Worm (Caenorhabditis elegans) whole organism, L3 larva: ENCODE results near the gene F26H11.8.

ENCODE experiments used
- R02D3.7 ChIP-seq: fragments of 150-350 bp; optimal IDR thresholded peaks from 2 replicates; lab custom pipeline; 2014; ENCODE audit warnings: missing biosample characterization, missing genetic modification characterization
- ZK546.5 ChIP-seq: sonication (generic microtip); optimal IDR thresholded peaks from 2 replicates; lab custom pipeline; 2017; ENCODE audit warnings: missing biosample characterization, missing genetic modification characterization
- aly-2 ChIP-seq: fragments of 150-350 bp; optimal IDR thresholded peaks from 2 replicates; lab custom pipeline; 2014; ENCODE audit warnings: missing biosample characterization, missing genetic modification characterization
- ama-1 ChIP-seq: fragments of 150-350 bp; optimal IDR thresholded peaks from 2 replicates; lab custom pipeline; 2018
- ceh-16 ChIP-seq: sonication (generic microtip); optimal IDR thresholded peaks from 2 replicates; lab custom pipeline; 2017; ENCODE audit warnings: missing biosample characterization, missing genetic modification characterization
- daf-12 ChIP-seq: fragments of 150-350 bp; optimal IDR thresholded peaks from 2 replicates; lab custom pipeline; 2014; ENCODE audit warnings: missing biosample characterization, missing genetic modification reagents, missing genetic modification characterization
- egl-27 ChIP-seq: sonication (generic microtip); optimal IDR thresholded peaks from 4 replicates; lab custom pipeline; 2017; ENCODE audit warnings: missing biosample characterization, missing genetic modification reagents, missing genetic modification characterization
- egl-5 ChIP-seq: fragments of 150-350 bp; optimal IDR thresholded peaks from 2 replicates; lab custom pipeline; 2017; ENCODE audit warnings: missing biosample characterization, missing genetic modification reagents, missing genetic modification characterization, inconsistent platforms
- elt-1 ChIP-seq: fragments of 150-350 bp; optimal IDR thresholded peaks from 2 replicates; lab custom pipeline; 2014; ENCODE audit warnings: missing biosample characterization, missing genetic modification characterization
- elt-2 ChIP-seq: sonication (generic microtip); optimal IDR thresholded peaks from 2 replicates; lab custom pipeline; 2016; ENCODE audit warnings: missing genetic modification reagents, mild to moderate bottlenecking, missing genetic modification characterization, missing compliant biosample characterization
- elt-3 ChIP-seq, 3 experiments: fragments of 150-350 bp in 1 of 3; sonication (generic microtip) in 2 of 3; optimal IDR thresholded peaks; 2 replicates in 2 of 3; 4 replicates in 1 of 3; lab custom pipeline; 2014 to 2017; ENCODE audit warnings: missing biosample characterization in 3 of 3, missing genetic modification characterization in 3 of 3
- eor-1 ChIP-seq, 2 experiments: fragments of 150-350 bp; optimal IDR thresholded peaks; 2 replicates each; lab custom pipeline; 2014 to 2018; ENCODE audit warnings: missing biosample characterization in 2 of 2, missing genetic modification characterization in 2 of 2
- fkh-10 ChIP-seq: sonication (generic microtip); optimal IDR thresholded peaks from 2 replicates; lab custom pipeline; 2017; ENCODE audit warnings: missing biosample characterization, missing genetic modification reagents, missing genetic modification characterization
- fkh-2 ChIP-seq: fragments of 150-350 bp; optimal IDR thresholded peaks from 2 replicates; lab custom pipeline; 2014; ENCODE audit warnings: missing biosample characterization, missing genetic modification reagents, missing genetic modification characterization
- fos-1 ChIP-seq: fragments of 150-350 bp; optimal IDR thresholded peaks from 2 replicates; lab custom pipeline; 2014; ENCODE audit warnings: missing biosample characterization, missing genetic modification characterization
- hmg-11 ChIP-seq: sonication (generic microtip); optimal IDR thresholded peaks from 2 replicates; lab custom pipeline; 2016; ENCODE audit warnings: missing genetic modification characterization, missing compliant biosample characterization
- lin-15B ChIP-seq: fragments of 150-350 bp; optimal IDR thresholded peaks from 2 replicates; lab custom pipeline; 2014; ENCODE audit warnings: missing biosample characterization, missing genetic modification characterization
- lin-39 ChIP-seq: fragments of 150-350 bp; optimal IDR thresholded peaks from 2 replicates; lab custom pipeline; 2018; ENCODE audit warnings: missing biosample characterization, missing genetic modification reagents, missing genetic modification characterization
- lsy-12 ChIP-seq: sonication (generic microtip); optimal IDR thresholded peaks from 2 replicates; lab custom pipeline; 2016; ENCODE audit warnings: mild to moderate bottlenecking, missing genetic modification characterization, missing compliant biosample characterization
- mml-1 ChIP-seq: fragments of 150-350 bp; sonication (generic microtip); optimal IDR thresholded peaks from 3 replicates; lab custom pipeline; 2014; ENCODE audit warnings: missing biosample characterization, missing genetic modification characterization
- nhr-11 ChIP-seq: fragments of 150-350 bp; optimal IDR thresholded peaks from 2 replicates; lab custom pipeline; 2014; ENCODE audit warnings: missing biosample characterization, missing genetic modification characterization
- nhr-12 ChIP-seq: fragments of 150-350 bp; optimal IDR thresholded peaks from 2 replicates; lab custom pipeline; 2014; ENCODE audit warnings: missing biosample characterization, missing genetic modification characterization
- nhr-23 ChIP-seq: fragments of 150-350 bp; optimal IDR thresholded peaks from 2 replicates; lab custom pipeline; 2014; ENCODE audit warnings: missing biosample characterization, missing genetic modification reagents, missing genetic modification characterization
- nhr-237 ChIP-seq: fragments of 150-350 bp; optimal IDR thresholded peaks from 2 replicates; lab custom pipeline; 2014; ENCODE audit warnings: missing biosample characterization, missing genetic modification characterization
- nhr-25 ChIP-seq: sonication (generic microtip); optimal IDR thresholded peaks from 2 replicates; lab custom pipeline; 2017; ENCODE audit warnings: missing biosample characterization, missing genetic modification characterization
- nhr-28 ChIP-seq: fragments of 150-350 bp; optimal IDR thresholded peaks from 2 replicates; lab custom pipeline; 2014; ENCODE audit warnings: missing biosample characterization, missing genetic modification characterization
- nhr-43 ChIP-seq: sonication (generic microtip); optimal IDR thresholded peaks from 2 replicates; lab custom pipeline; 2016; ENCODE audit warnings: mild to moderate bottlenecking, missing genetic modification characterization, missing compliant biosample characterization; ENCODE audit not compliant: poor library complexity, severe bottlenecking
- nhr-67 ChIP-seq: fragments of 150-350 bp; optimal IDR thresholded peaks from 2 replicates; lab custom pipeline; 2014; ENCODE audit warnings: missing biosample characterization, missing genetic modification characterization
- pha-4 ChIP-seq: fragments of 150-350 bp; optimal IDR thresholded peaks from 2 replicates; lab custom pipeline; 2014; ENCODE audit warnings: missing biosample characterization, missing genetic modification reagents, missing genetic modification characterization
- sea-2 ChIP-seq: fragments of 150-350 bp; sonication (generic microtip); optimal IDR thresholded peaks from 4 replicates; lab custom pipeline; 2014; ENCODE audit warnings: missing biosample characterization, missing genetic modification reagents, missing genetic modification characterization
- skn-1 ChIP-seq: fragments of 150-350 bp; optimal IDR thresholded peaks from 2 replicates; lab custom pipeline; 2014; ENCODE audit warnings: missing biosample characterization, missing genetic modification characterization
- snpc-4 ChIP-seq: fragments of 150-350 bp; optimal IDR thresholded peaks from 2 replicates; lab custom pipeline; 2014; ENCODE audit warnings: missing biosample characterization, missing genetic modification characterization
- unc-39 ChIP-seq: sonication (generic microtip); optimal IDR thresholded peaks from 4 replicates; lab custom pipeline; 2017; ENCODE audit warnings: missing biosample characterization, missing genetic modification characterization
- unc-62 ChIP-seq: fragments of 150-350 bp; sonication (generic microtip); optimal IDR thresholded peaks from 4 replicates; lab custom pipeline; 2014; ENCODE audit warnings: missing biosample characterization, missing genetic modification reagents, missing genetic modification characterization
- zag-1 ChIP-seq: fragments of 150-350 bp; optimal IDR thresholded peaks from 2 replicates; lab custom pipeline; 2014; ENCODE audit warnings: missing biosample characterization, missing genetic modification characterization
- ztf-11 ChIP-seq: fragments of 150-350 bp; optimal IDR thresholded peaks from 2 replicates; lab custom pipeline; 2014; ENCODE audit warnings: missing biosample characterization, missing genetic modification characterization
- ztf-4 ChIP-seq: fragments of 150-350 bp; optimal IDR thresholded peaks from 2 replicates; lab custom pipeline; 2014; ENCODE audit warnings: missing biosample characterization, missing genetic modification characterization

The F26H11.8 gene

DNA sequence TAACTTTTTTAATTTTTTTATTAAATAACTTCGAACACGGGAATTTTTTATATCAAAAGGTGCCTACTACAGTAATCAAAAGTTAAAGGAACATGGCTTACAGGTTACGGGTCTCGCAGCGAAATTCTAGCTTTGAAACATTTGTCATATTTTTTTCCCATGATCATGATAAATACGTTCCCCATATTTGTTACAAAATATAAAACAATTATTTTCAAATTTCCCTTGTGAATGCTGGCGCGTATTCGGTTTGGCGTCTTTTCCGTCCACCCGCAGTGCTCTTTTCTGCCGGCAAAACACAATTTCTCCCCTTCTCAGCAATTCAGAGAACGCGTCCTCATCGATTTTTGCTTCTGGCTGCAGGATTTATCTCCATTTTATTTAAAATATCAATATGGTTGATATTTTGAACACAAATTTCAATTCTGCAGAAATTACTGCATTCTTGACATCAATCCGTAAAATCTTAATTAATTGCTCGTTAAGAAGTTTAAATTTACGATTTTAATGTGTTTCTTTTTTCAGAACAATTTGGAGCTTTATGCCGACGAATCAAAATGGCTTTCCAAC is 23.0 kb upstream of the F26H11.8 start, which contains the start of gene imb-2 (continued):
- TF ChIP-seq R02D3.7 (tag; lab: Kevin White, UChicago) = no peak
- no peak for TF ChIP-seq ztf-11
- no peak for TF ChIP-seq ama-1
- no peak for TF ChIP-seq nhr-12 (tag; lab: Kevin White, UChicago)
- TF ChIP-seq nhr-237 (tag; lab: Kevin White, UChicago) = no peak
- TF ChIP-seq daf-12 (tag; lab: Kevin White, UChicago) = no peak
- TF ChIP-seq elt-3 (tag; optimal IDR thresholded peaks at IDR 0.05; lab: Kevin White, UChicago) = no peak
- TF ChIP-seq aly-2 (tag; lab: Kevin White, UChicago) = no peak
- TF ChIP-seq egl-27 (tag; lab: Kevin White, UChicago) = no peak
- TF ChIP-seq ztf-4 (tag; lab: Kevin White, UChicago) = no peak
- no peak for TF ChIP-seq fos-1
- TF ChIP-seq egl-5 (tag; lab: Kevin White, UChicago) = no peak
- no peak for TF ChIP-seq mml-1 (tag; lab: Kevin White, UChicago)
- TF ChIP-seq nhr-25 (tag; lab: Kevin White, UChicago) = no peak
- no peak for TF ChIP-seq lsy-12 (tag; lab: Kevin White, UChicago)
- peak; percentile 70 for TF ChIP-seq lin-15B (tag; lab: Kevin White, UChicago)
- TF ChIP-seq hmg-11 (tag; lab: Kevin White, UChicago) = peak; percentile 66
- TF ChIP-seq nhr-28 (tag; lab: Kevin White, UChicago) = no peak
- TF ChIP-seq, all 47 proteins: peak for 8

DNA sequence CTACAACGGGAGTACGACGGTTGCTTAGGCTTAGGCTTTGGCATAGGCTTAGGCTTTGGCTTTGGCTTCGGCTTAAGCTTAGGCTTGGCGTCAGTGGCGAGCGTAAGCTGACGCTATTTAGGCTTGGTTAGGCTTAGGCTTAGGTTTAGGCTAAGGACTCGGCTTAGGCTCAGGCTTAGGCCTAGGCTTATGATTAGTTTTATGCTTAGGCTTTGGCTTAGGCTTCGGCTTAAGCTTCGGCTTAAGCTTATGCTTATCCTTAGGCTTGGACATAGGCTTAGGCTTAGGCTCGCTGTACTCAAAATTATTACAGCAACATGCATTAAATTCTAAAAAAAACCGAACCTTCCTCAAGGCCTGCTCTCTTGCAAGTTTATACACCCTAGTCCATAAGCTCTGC is 13.7 kb upstream of the F26H11.8 start:
- no peak for TF ChIP-seq sea-2 (GFP tag; lab: Kevin White, UChicago)
- no peak for TF ChIP-seq ama-1
- TF ChIP-seq ZK546.5 = no peak
- TF ChIP-seq fkh-2 = no peak
- TF ChIP-seq mml-1 (tag; lab: Kevin White, UChicago) = no peak
- TF ChIP-seq egl-5 (tag; lab: Kevin White, UChicago) = no peak
- no peak for TF ChIP-seq R02D3.7 (tag; lab: Kevin White, UChicago)
- TF ChIP-seq snpc-4 (tag; lab: Kevin White, UChicago) = no peak
- no peak for TF ChIP-seq zag-1 (tag; lab: Kevin White, UChicago)
- TF ChIP-seq nhr-28 (tag; lab: Kevin White, UChicago) = no peak
- no peak for TF ChIP-seq elt-2
- no peak for TF ChIP-seq pha-4 (tag; lab: Kevin White, UChicago)
- no peak for TF ChIP-seq skn-1
- TF ChIP-seq eor-1 (tag; optimal IDR thresholded peaks at IDR 0.05; lab: Kevin White, UChicago) = no peak
- no peak for TF ChIP-seq aly-2 (tag; lab: Kevin White, UChicago)
- TF ChIP-seq, all 47 proteins: peak for 0

DNA sequence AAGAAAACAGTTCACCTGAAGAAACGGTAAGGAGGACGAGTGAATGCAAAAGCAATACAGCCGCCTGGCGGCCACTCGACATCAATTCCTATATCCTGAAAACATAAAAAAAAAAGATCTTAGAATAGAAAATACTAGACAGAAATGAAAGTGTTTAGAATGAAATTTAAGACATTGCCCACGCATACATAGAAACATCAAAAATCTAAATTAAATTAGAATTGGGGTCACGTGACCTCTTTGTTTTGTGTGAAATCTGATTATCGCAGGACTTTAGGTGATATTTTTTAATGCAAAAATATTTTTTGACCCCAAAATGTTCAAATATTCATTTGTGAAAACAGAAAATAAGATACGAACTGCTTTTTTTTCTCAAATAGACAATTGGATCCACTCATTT is 10.5 kb upstream of the F26H11.8 start, which contains the start of gene acr-20:
acr-20 (minus strand) TSS at position 101 of the 400 bp plus-strand sequence.
- TF ChIP-seq lsy-12 (tag; lab: Kevin White, UChicago) (no peak), lin-39 (no peak), nhr-28 (tag; lab: Kevin White, UChicago) (no peak), elt-2 (no peak), fkh-10 (GFP tag; lab: Kevin White, UChicago) (no peak), zag-1 (tag; lab: Kevin White, UChicago) (no peak), elt-3 (tag; optimal IDR thresholded peaks at IDR 0.05; lab: Kevin White, UChicago) (no peak), sea-2 (GFP tag; lab: Kevin White, UChicago) (no peak), skn-1 (no peak), fkh-2 (no peak), nhr-237 (tag; lab: Kevin White, UChicago) (no peak), R02D3.7 (tag; lab: Kevin White, UChicago) (no peak), ZK546.5 (no peak), eor-1 (tag; optimal IDR thresholded peaks at IDR 0.05; lab: Kevin White, UChicago) (no peak), nhr-11 (tag; lab: Kevin White, UChicago) (no peak), nhr-23 (tag; lab: Kevin White, UChicago) (no peak), nhr-12 (tag; lab: Kevin White, UChicago) (no peak), nhr-43 (tag; lab: Kevin White, UChicago) (no peak)

DNA sequence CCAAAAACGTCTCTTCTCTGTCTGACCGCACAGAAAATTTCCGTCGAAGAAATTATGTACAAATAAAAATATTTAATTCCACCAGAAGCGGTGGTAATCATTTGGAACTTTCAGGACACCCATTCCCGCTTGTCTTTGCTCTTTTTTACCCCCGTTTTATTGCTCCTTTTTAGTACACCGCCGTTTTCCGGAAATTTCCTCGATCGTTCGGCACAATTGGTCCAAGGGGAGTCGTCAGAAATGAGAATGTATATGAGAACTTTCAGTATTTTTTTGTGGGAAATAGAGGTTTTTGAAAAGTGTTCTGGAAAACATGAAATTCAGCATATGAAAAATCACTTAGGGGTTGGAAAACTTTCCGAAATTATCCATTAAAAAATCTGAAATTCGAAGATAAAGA is 7.5 kb upstream of the F26H11.8 start:
- TF ChIP-seq skn-1 = no peak

DNA sequence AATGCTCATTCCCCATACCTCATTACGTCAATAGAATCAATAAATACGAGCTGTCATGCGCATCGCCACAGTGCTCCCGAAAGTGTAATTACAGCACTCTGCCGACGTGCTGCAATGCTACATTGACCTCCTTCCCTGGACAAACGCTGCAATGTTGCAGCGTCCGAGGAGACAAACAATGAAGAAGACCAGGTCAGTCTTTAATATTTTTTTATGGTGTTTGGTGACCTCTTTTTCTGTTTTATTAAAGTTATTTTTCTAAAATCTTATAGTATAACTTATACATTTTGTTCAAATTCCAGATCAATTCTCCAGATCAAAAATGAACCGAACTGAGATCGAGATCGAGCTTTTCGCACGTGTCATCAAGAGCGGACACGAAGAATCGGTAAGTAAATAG is 6.9 kb upstream of the F26H11.8 start, which contains the start of gene sdz-26:
sdz-26 (plus strand) TSS at position 301 of the 400 bp plus-strand sequence.
- TF ChIP-seq pha-4 (tag; lab: Kevin White, UChicago) = no peak
- TF ChIP-seq daf-12 (tag; lab: Kevin White, UChicago) = no peak
- no peak for TF ChIP-seq lin-15B (tag; lab: Kevin White, UChicago)
- TF ChIP-seq unc-62 (GFP tag; lab: Kevin White, UChicago) = no peak
- no peak for TF ChIP-seq ceh-16 (tag; lab: Kevin White, UChicago)
- no peak for TF ChIP-seq nhr-67 (tag; lab: Kevin White, UChicago)
- no peak for TF ChIP-seq fkh-10 (GFP tag; lab: Kevin White, UChicago)
- no peak for TF ChIP-seq sea-2 (GFP tag; lab: Kevin White, UChicago)
- TF ChIP-seq unc-39 (tag; lab: Kevin White, UChicago) = no peak
- no peak for TF ChIP-seq ztf-4 (tag; lab: Kevin White, UChicago)
- no peak for TF ChIP-seq elt-1 (tag; lab: Kevin White, UChicago)
